Worm (Caenorhabditis elegans): ENCODE measurements around the gene tsp-6.
A peak's percentile ranks its signal among the peaks of the same experiment; 100 is the strongest.

tsp-6 gene

ce11 chrX:2857070-2857825 lies 37.0 kb downstream of the tsp-6 start, which contains the start of gene tra-4:
tra-4 (minus strand) TSS chrX:2857603.
- TF ChIP-seq ceh-19 (GFP tag; optimal IDR thresholded peaks at IDR 0.05) = no peak
- TF ChIP-seq tbx-2 (tag; optimal IDR thresholded peaks at IDR 0.05) = no peak
- TF ChIP-seq ceh-31 (tag; optimal IDR thresholded peaks at IDR 0.05) = peak; percentile 17
- no peak for TF ChIP-seq ceh-34 (tag; optimal IDR thresholded peaks at IDR 0.05)
- no peak for TF ChIP-seq npax-4 (tag; optimal IDR thresholded peaks at IDR 0.05)
- TF ChIP-seq nhr-11 (tag; optimal IDR thresholded peaks at IDR 0.05) = no peak
- no peak for TF ChIP-seq elt-2 (tag; optimal IDR thresholded peaks at IDR 0.05)

- TF ChIP-seq hlh-30 (tag; optimal IDR thresholded peaks at IDR 0.05; ENCODE audit: insufficient read depth) (peak; percentile 30), fkh-6 (tag; optimal IDR thresholded peaks at IDR 0.05) (no peak), ceh-34 (tag; optimal IDR thresholded peaks at IDR 0.05) (no peak), hlh-8 (tag; optimal IDR thresholded peaks at IDR 0.05) (no peak)
Observed at ce11 chrX:2858380-2858779, 38.1 kb downstream of the tsp-6 start.

- TF ChIP-seq eyg-1 (tag; optimal IDR thresholded peaks at IDR 0.05) = no peak
- TF ChIP-seq zip-5 (tag; optimal IDR thresholded peaks at IDR 0.05) = no peak
- TF ChIP-seq pros-1 (tag; optimal IDR thresholded peaks at IDR 0.05) = no peak
Observed at ce11 chrX:2862372-2862771, 42.1 kb downstream of the tsp-6 start, which contains the start of gene comt-1. comt-1 (minus strand) TSS chrX:2862472.

- TF ChIP-seq pros-1 (tag; optimal IDR thresholded peaks at IDR 0.05) = no peak
- TF ChIP-seq ceh-24 (tag; optimal IDR thresholded peaks at IDR 0.05) = no peak
Observed at ce11 chrX:2863946-2864345, 43.7 kb downstream of the tsp-6 start, which contains the start of gene F53B3.6. F53B3.6 (plus strand) TSS chrX:2864229.

ce11 chrX:2865591-2866217 lies 45.5 kb downstream of the tsp-6 start:
- no peak for TF ChIP-seq hlh-8 (tag; optimal IDR thresholded peaks at IDR 0.05)
- TF ChIP-seq sox-4 (tag; optimal IDR thresholded peaks at IDR 0.05) = no peak
- no peak for TF ChIP-seq ceh-24 (tag; optimal IDR thresholded peaks at IDR 0.05)
- no peak for TF ChIP-seq elt-2 (tag; optimal IDR thresholded peaks at IDR 0.05)
- TF ChIP-seq pat-9 (tag; optimal IDR thresholded peaks at IDR 0.05) = no peak
- no peak for TF ChIP-seq ceh-22 (tag; optimal IDR thresholded peaks at IDR 0.05)
- no peak for TF ChIP-seq ttx-3 (tag; optimal IDR thresholded peaks at IDR 0.05)
- TF ChIP-seq ceh-9 (tag; optimal IDR thresholded peaks at IDR 0.05) = no peak
- no peak for TF ChIP-seq ceh-31 (tag; optimal IDR thresholded peaks at IDR 0.05)
- no peak for TF ChIP-seq fax-1 (tag; optimal IDR thresholded peaks at IDR 0.05)
- TF ChIP-seq npax-4 (tag; optimal IDR thresholded peaks at IDR 0.05) = no peak
- no peak for TF ChIP-seq hlh-13 (GFP tag; optimal IDR thresholded peaks at IDR 0.05)
- TF ChIP-seq ref-2 (tag; optimal IDR thresholded peaks at IDR 0.05) = no peak
- TF ChIP-seq lin-11 (tag; optimal IDR thresholded peaks at IDR 0.05) = no peak
- no peak for TF ChIP-seq madf-2 (tag; optimal IDR thresholded peaks at IDR 0.05)
- no peak for TF ChIP-seq zip-5 (tag; optimal IDR thresholded peaks at IDR 0.05)

ce11 chrX:2871037-2871436 lies 50.8 kb downstream of the tsp-6 start, which contains the start of gene F53B3.3:
F53B3.3 (minus strand) TSS chrX:2871137.
- peak; percentile 24 for TF ChIP-seq ref-2 (tag; optimal IDR thresholded peaks at IDR 0.05)
- TF ChIP-seq ets-4 (tag; optimal IDR thresholded peaks at IDR 0.05) = peak; percentile 1
- no peak for TF ChIP-seq F13H6.1 (tag; optimal IDR thresholded peaks at IDR 0.05)
- no peak for TF ChIP-seq ama-1 (optimal IDR thresholded peaks at IDR 0.05)
- TF ChIP-seq dve-1 (tag; optimal IDR thresholded peaks at IDR 0.05) = peak; percentile 1
- peak; percentile 23 for TF ChIP-seq ceh-34 (tag; optimal IDR thresholded peaks at IDR 0.05)

All from whole organism, late embryonic.